Fruit fly (Drosophila melanogaster) whole organism, adult: ENCODE results near the gene Skp2.

Experiments used
- CG11617 ChIP-seq: fragments of 200-800 bp; sonication (Bioruptor generic); optimal IDR thresholded peaks from 2 replicates; lab custom pipeline; 2017; ENCODE audit warnings: mild to moderate bottlenecking, missing biosample characterization, missing genetic modification reagents, missing genetic modification characterization
- CG12768 ChIP-seq: fragments of 200-800 bp; sonication (Bioruptor generic); optimal IDR thresholded peaks from 2 replicates; lab custom pipeline; 2017; ENCODE audit warnings: missing biosample characterization, missing genetic modification characterization, mild to moderate bottlenecking, moderate library complexity, missing genetic modification reagents
- CG14711 ChIP-seq: fragments of 200-800 bp; sonication (Bioruptor generic); optimal IDR thresholded peaks from 2 replicates; lab custom pipeline; 2018; ENCODE audit warnings: missing biosample characterization, mild to moderate bottlenecking, missing genetic modification characterization, moderate library complexity
- CG1620 ChIP-seq: fragments of 200-800 bp; sonication (Bioruptor generic); optimal IDR thresholded peaks from 2 replicates; lab custom pipeline; 2016; ENCODE audit warnings: missing biosample characterization, missing genetic modification characterization
- CG33017 ChIP-seq: fragments of 200-800 bp; sonication (Bioruptor generic); optimal IDR thresholded peaks from 2 replicates; lab custom pipeline; 2018; ENCODE audit warnings: missing biosample characterization, mild to moderate bottlenecking, missing genetic modification characterization, moderate library complexity
- CG5204 ChIP-seq: fragments of 200-800 bp; sonication (Bioruptor generic); optimal IDR thresholded peaks from 2 replicates; lab custom pipeline; 2016; ENCODE audit warnings: missing biosample characterization, missing genetic modification characterization
- CG7045 ChIP-seq: fragments of 200-800 bp; sonication (Bioruptor generic); optimal IDR thresholded peaks from 2 replicates; lab custom pipeline; 2017; ENCODE audit warnings: missing biosample characterization, mild to moderate bottlenecking, missing genetic modification characterization
- CG7101 ChIP-seq: fragments of 200-800 bp; sonication (Bioruptor generic); optimal IDR thresholded peaks from 2 replicates; lab custom pipeline; 2018; ENCODE audit warnings: missing biosample characterization, mild to moderate bottlenecking, missing genetic modification characterization, moderate library complexity
- Clk ChIP-seq: fragments of 200-800 bp; sonication (Bioruptor generic); optimal IDR thresholded peaks from 2 replicates; lab custom pipeline; 2017; ENCODE audit warnings: missing biosample characterization, missing genetic modification characterization
- Crg-1 ChIP-seq: fragments of 200-800 bp; sonication (Bioruptor generic); optimal IDR thresholded peaks from 2 replicates; lab custom pipeline; 2016; ENCODE audit warnings: missing biosample characterization, missing genetic modification characterization
- Hr96 ChIP-seq: fragments of 200-800 bp; sonication (Bioruptor generic); optimal IDR thresholded peaks from 2 replicates; lab custom pipeline; 2016; ENCODE audit warnings: missing biosample characterization, missing genetic modification characterization
- Mnt ChIP-seq: fragments of 200-800 bp; sonication (Bioruptor generic); optimal IDR thresholded peaks from 2 replicates; lab custom pipeline; 2016; ENCODE audit warnings: missing biosample characterization, mild to moderate bottlenecking, missing genetic modification characterization
- bab1 ChIP-seq: fragments of 200-800 bp; sonication (Bioruptor generic); optimal IDR thresholded peaks from 3 replicates; lab custom pipeline; 2019; ENCODE audit warnings: missing biosample characterization, mild to moderate bottlenecking, missing genetic modification characterization, moderate library complexity
- cic ChIP-seq: fragments of 200-800 bp; sonication (Bioruptor generic); optimal IDR thresholded peaks from 2 replicates; lab custom pipeline; 2017; ENCODE audit warnings: missing biosample characterization, mild to moderate bottlenecking, missing genetic modification characterization, moderate library complexity
- cnc ChIP-seq, 2 experiments: fragments of >200 bp; optimal IDR thresholded peaks; 2 replicates each; lab custom pipeline; 2017
- kay ChIP-seq: fragments of 200-800 bp; sonication (Bioruptor generic); peaks from one replicate; lab custom pipeline; 2016; ENCODE audit warnings: missing biosample characterization, missing genetic modification characterization, borderline replicate concordance
- ovo ChIP-seq: fragments of 200-800 bp; sonication (Bioruptor generic); optimal IDR thresholded peaks from 2 replicates; lab custom pipeline; 2016; ENCODE audit warnings: missing biosample characterization, missing genetic modification characterization
- pad ChIP-seq: fragments of 200-800 bp; sonication (Bioruptor generic); optimal IDR thresholded peaks from 3 replicates; lab custom pipeline; 2017; ENCODE audit warnings: missing biosample characterization, missing genetic modification characterization, mild to moderate bottlenecking, moderate library complexity, missing genetic modification reagents
- tj ChIP-seq: fragments of 200-800 bp; sonication (Bioruptor generic); optimal IDR thresholded peaks from 3 replicates; lab custom pipeline; 2017; ENCODE audit warnings: missing biosample characterization, mild to moderate bottlenecking, missing genetic modification characterization, moderate library complexity
- toe ChIP-seq: fragments of 200-800 bp; sonication (Bioruptor generic); optimal IDR thresholded peaks from 2 replicates; lab custom pipeline; 2016; ENCODE audit warnings: missing biosample characterization, missing genetic modification characterization

The Skp2 gene

dm6 chr3R:4337580-4337979 lies at the start of gene Skp2, which contains the start of gene CG1103:
TSS of gene Skp2 (minus strand) at chr3R:4337674.
TSS of gene CG1103 (plus strand) at chr3R:4337755.
- no peak for TF ChIP-seq ovo (GFP tag; lab: Kevin White, UChicago)
- no peak for TF ChIP-seq CG33017 (tag; lab: Kevin White, UChicago)
- TF ChIP-seq bab1 (GFP tag; lab: Kevin White, UChicago): peak; percentile 62
- no peak for TF ChIP-seq CG1620 (GFP tag; lab: Kevin White, UChicago)
- peak; percentile 49 for TF ChIP-seq tj (GFP tag; lab: Kevin White, UChicago)
- no peak for TF ChIP-seq kay
- peak; percentile 96 for TF ChIP-seq CG14711 (tag; lab: Kevin White, UChicago)
- TF ChIP-seq CG5204: no peak

dm6 chr3R:4382165-4382564 lies 44.7 kb upstream of the Skp2 start:
- TF ChIP-seq CG14711 (tag; lab: Kevin White, UChicago) (no peak), Crg-1 (no peak), cic (GFP tag; lab: Kevin White, UChicago) (no peak), CG11617 (no peak)

- TF ChIP-seq Mnt: peak; percentile 43
- no peak for TF ChIP-seq ovo (GFP tag; lab: Kevin White, UChicago)
- TF ChIP-seq Clk (GFP tag; lab: Kevin White, UChicago): no peak
- TF ChIP-seq CG1620 (GFP tag; lab: Kevin White, UChicago): peak; percentile 41
- TF ChIP-seq CG7101 (tag; lab: Kevin White, UChicago): peak; percentile 30
- peak; percentile 52 for TF ChIP-seq tj (GFP tag; lab: Kevin White, UChicago)
- no peak for TF ChIP-seq cnc (optimal IDR thresholded peaks at IDR 0.05; lab: Kevin White, UChicago)
- TF ChIP-seq CG7045 (GFP tag; lab: Kevin White, UChicago): no peak
- TF ChIP-seq bab1 (GFP tag; lab: Kevin White, UChicago): peak; percentile 62
- TF ChIP-seq cic (GFP tag; lab: Kevin White, UChicago): peak; percentile 8
- no peak for TF ChIP-seq toe (GFP tag; lab: Kevin White, UChicago)
- no peak for TF ChIP-seq CG5204
- TF ChIP-seq CG33017 (tag; lab: Kevin White, UChicago): no peak
- peak; percentile 26 for TF ChIP-seq Crg-1
- TF ChIP-seq CG14711 (tag; lab: Kevin White, UChicago): no peak
- TF ChIP-seq kay: no peak
- peak; percentile 15 for TF ChIP-seq CG11617
- no peak for TF ChIP-seq Hr96 (GFP tag; lab: Kevin White, UChicago)
- no peak for TF ChIP-seq pad
- no peak for TF ChIP-seq CG12768 (GFP tag; lab: Kevin White, UChicago)
Measured at dm6 chr3R:4381079-4381919, 43.8 kb upstream of the Skp2 start, which contains the start of gene Cont. TSS of gene Cont (plus strand) at chr3R:4381306.

dm6 chr3R:4378363-4379354 lies 41.2 kb upstream of the Skp2 start, which contains the start of gene Sfxn1-3:
TSS of gene Sfxn1-3 (plus strand) at chr3R:4378600.
- TF ChIP-seq tj (GFP tag; lab: Kevin White, UChicago): peak; percentile 29
- TF ChIP-seq cic (GFP tag; lab: Kevin White, UChicago): peak; percentile 95
- TF ChIP-seq toe (GFP tag; lab: Kevin White, UChicago): no peak
- TF ChIP-seq kay: peak; percentile 89
- TF ChIP-seq CG33017 (tag; lab: Kevin White, UChicago): peak; percentile 55
- TF ChIP-seq Crg-1: peak; percentile 79
- TF ChIP-seq Mnt: peak; percentile 92
- TF ChIP-seq Hr96 (GFP tag; lab: Kevin White, UChicago): peak; percentile 63
- peak; percentile 95 for TF ChIP-seq CG12768 (GFP tag; lab: Kevin White, UChicago)
- TF ChIP-seq CG7101 (tag; lab: Kevin White, UChicago): peak; percentile 71
- no peak for TF ChIP-seq CG1620 (GFP tag; lab: Kevin White, UChicago)
- TF ChIP-seq ovo (GFP tag; lab: Kevin White, UChicago): peak; percentile 73
- peak; percentile 96 for TF ChIP-seq pad
- no peak for TF ChIP-seq Clk (GFP tag; lab: Kevin White, UChicago)
- TF ChIP-seq CG14711 (tag; lab: Kevin White, UChicago): peak; percentile 36
- no peak for TF ChIP-seq CG5204
- no peak for TF ChIP-seq cnc (optimal IDR thresholded peaks at IDR 0.05; lab: Kevin White, UChicago)
- peak; percentile 78 for TF ChIP-seq bab1 (GFP tag; lab: Kevin White, UChicago)
- TF ChIP-seq CG7045 (GFP tag; lab: Kevin White, UChicago): peak; percentile 27
- peak; percentile 55 for TF ChIP-seq CG11617

- no peak for TF ChIP-seq ovo (GFP tag; lab: Kevin White, UChicago)
- TF ChIP-seq cnc (optimal IDR thresholded peaks at IDR 0.05; lab: Kevin White, UChicago): no peak
- TF ChIP-seq CG33017 (tag; lab: Kevin White, UChicago): no peak
Measured at dm6 chr3R:4362010-4362409, 24.5 kb upstream of the Skp2 start.
